Fruit fly (Drosophila melanogaster) whole organism, pupa: ENCODE results near the gene nac.

Experiments used
- CG10348 ChIP-seq: fragments of 200-800 bp; sonication (Bioruptor generic); IDR thresholded peaks from 2 replicates; pipeline ENCODE4 v1.3.6; 2022; ENCODE audit warnings: missing biosample characterization, missing genetic modification characterization
- CG12605 ChIP-seq: fragments of 200-800 bp; sonication (Bioruptor generic); IDR thresholded peaks from 2 replicates; pipeline ENCODE4 v1.3.6; 2022; ENCODE audit warnings: missing biosample characterization, missing genetic modification characterization
- CG13204 ChIP-seq: fragments of 200-800 bp; sonication (Bioruptor generic); optimal IDR thresholded peaks from 2 replicates; lab custom pipeline; 2018; ENCODE audit warnings: missing biosample characterization, mild to moderate bottlenecking, missing genetic modification characterization, moderate library complexity
- CG14655 ChIP-seq: fragments of 200-800 bp; sonication (Bioruptor generic); optimal IDR thresholded peaks from 3 replicates; lab custom pipeline; 2017; ENCODE audit warnings: mild to moderate bottlenecking, missing biosample characterization, missing genetic modification reagents, missing genetic modification characterization
- CG15710 ChIP-seq: fragments of 200-800 bp; sonication (Bioruptor generic); optimal IDR thresholded peaks from 2 replicates; lab custom pipeline; 2018; ENCODE audit warnings: missing biosample characterization, mild to moderate bottlenecking, missing genetic modification characterization, moderate library complexity
- CG17806 ChIP-seq: fragments of 200-800 bp; sonication (Bioruptor generic); optimal IDR thresholded peaks from 2 replicates; lab custom pipeline; 2018; ENCODE audit warnings: missing biosample characterization, mild to moderate bottlenecking, missing genetic modification characterization, moderate library complexity
- CG32121 ChIP-seq: fragments of 200-800 bp; sonication (Bioruptor generic); IDR thresholded peaks from 2 replicates; pipeline ENCODE4 v1.3.6; 2022; ENCODE audit warnings: missing biosample characterization, missing genetic modification characterization
- CG34367 ChIP-seq: fragments of 200-800 bp; sonication (Bioruptor generic); optimal IDR thresholded peaks from 2 replicates; lab custom pipeline; 2018; ENCODE audit warnings: missing biosample characterization, mild to moderate bottlenecking, missing genetic modification characterization
- CG4496 ChIP-seq: fragments of 200-800 bp; sonication (Bioruptor generic); IDR thresholded peaks from 3 replicates; pipeline ENCODE4 v1.3.6; 2022; ENCODE audit warnings: missing biosample characterization, missing genetic modification characterization
- CG8159 ChIP-seq: fragments of 200-800 bp; sonication (Bioruptor generic); optimal IDR thresholded peaks from 3 replicates; lab custom pipeline; 2018; ENCODE audit warnings: missing biosample characterization, mild to moderate bottlenecking, missing genetic modification characterization, moderate library complexity
- CG8301 ChIP-seq: fragments of 200-800 bp; sonication (Bioruptor generic); optimal IDR thresholded peaks from 2 replicates; lab custom pipeline; 2018; ENCODE audit warnings: missing biosample characterization, mild to moderate bottlenecking, missing genetic modification characterization
- CG9948 ChIP-seq: fragments of 200-800 bp; sonication (Bioruptor generic); optimal IDR thresholded peaks from 2 replicates; lab custom pipeline; 2018; ENCODE audit warnings: missing biosample characterization, mild to moderate bottlenecking, missing genetic modification characterization, moderate library complexity
- D1 ChIP-seq: fragments of 200-800 bp; sonication (Bioruptor generic); optimal IDR thresholded peaks from 2 replicates; lab custom pipeline; 2018; ENCODE audit warnings: missing biosample characterization, mild to moderate bottlenecking, missing genetic modification characterization, moderate library complexity
- EcR ChIP-seq: fragments of 200-800 bp; sonication (Bioruptor generic); optimal IDR thresholded peaks from 3 replicates; lab custom pipeline; 2019; ENCODE audit warnings: missing biosample characterization, missing genetic modification characterization, mild to moderate bottlenecking, moderate library complexity, missing genetic modification reagents
- Ets98B ChIP-seq: fragments of 200-800 bp; sonication (Bioruptor generic); IDR thresholded peaks from 2 replicates; pipeline ENCODE4 v1.3.6; 2022; ENCODE audit warnings: missing biosample characterization, missing genetic modification characterization
- Pif1A ChIP-seq: fragments of 200-800 bp; sonication (Bioruptor generic); optimal IDR thresholded peaks from 3 replicates; lab custom pipeline; 2016; ENCODE audit warnings: missing biosample characterization, missing genetic modification characterization
- Pif1B ChIP-seq: fragments of 200-800 bp; sonication (Bioruptor generic); optimal IDR thresholded peaks from 3 replicates; lab custom pipeline; 2016; ENCODE audit warnings: missing biosample characterization, missing genetic modification characterization
- Snoo ChIP-seq: fragments of 200-800 bp; sonication (Bioruptor generic); optimal IDR thresholded peaks from 3 replicates; lab custom pipeline; 2017; ENCODE audit warnings: missing biosample characterization, mild to moderate bottlenecking, missing genetic modification characterization, inconsistent platforms
- fd96Ca ChIP-seq: fragments of 200-800 bp; sonication (Bioruptor generic); IDR thresholded peaks from 3 replicates; pipeline ENCODE4 v1.3.6; 2022; ENCODE audit warnings: missing biosample characterization, missing genetic modification characterization
- gl ChIP-seq: fragments of 200-800 bp; sonication (Bioruptor generic); optimal IDR thresholded peaks from 2 replicates; lab custom pipeline; 2018; ENCODE audit warnings: missing biosample characterization, mild to moderate bottlenecking, missing genetic modification characterization
- rn ChIP-seq: fragments of 200-800 bp; sonication (Bioruptor generic); IDR thresholded peaks from 2 replicates; pipeline ENCODE4 v1.3.6; 2022; ENCODE audit warnings: missing biosample characterization, missing genetic modification characterization

nac gene

DNA sequence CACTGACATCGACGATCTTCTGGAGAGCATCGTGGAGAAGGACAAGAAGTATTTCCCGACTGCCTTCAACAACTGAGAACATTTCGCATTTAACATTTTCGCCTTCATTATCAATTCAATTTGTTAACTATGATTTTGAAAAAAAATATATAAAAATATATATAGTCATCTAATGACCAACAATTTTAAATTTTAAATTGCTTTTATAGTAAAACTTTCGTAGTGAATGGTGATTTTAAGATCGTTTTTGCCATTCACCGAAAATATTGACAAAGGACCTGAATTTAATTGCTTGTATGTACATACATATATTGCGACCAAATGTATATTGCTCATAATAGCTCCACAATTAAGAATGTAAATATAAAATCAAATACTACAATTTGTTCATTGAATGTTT is 43.5 kb upstream of the nac start, which contains the start of gene CG7352:
TSS of gene CG7352 (plus strand) at position 301 of the 400 bp plus-strand sequence.
- no peak for TF ChIP-seq CG8159
- no peak for TF ChIP-seq Ets98B
- TF ChIP-seq CG34367 (tag; lab: Kevin White, UChicago), result no peak
- no peak for TF ChIP-seq gl (tag; lab: Kevin White, UChicago)
- no peak for TF ChIP-seq CG9948 (tag; lab: Kevin White, UChicago)
- TF ChIP-seq EcR (GFP tag; lab: Kevin White, UChicago), result no peak
- TF ChIP-seq CG8301 (tag; lab: Kevin White, UChicago), result no peak
- TF ChIP-seq CG15710 (tag; lab: Kevin White, UChicago), result no peak
- TF ChIP-seq CG14655, result no peak
- no peak for TF ChIP-seq CG10348 (GFP tag; lab: Robert Waterston, UW)
- no peak for TF ChIP-seq fd96Ca
- no peak for TF ChIP-seq CG4496
- no peak for TF ChIP-seq rn (GFP tag; lab: Robert Waterston, UW)
- no peak for TF ChIP-seq Pif1A (GFP tag; lab: Kevin White, UChicago)
- no peak for TF ChIP-seq CG32121 (GFP tag; lab: Robert Waterston, UW)
- TF ChIP-seq Pif1B (GFP tag; lab: Kevin White, UChicago), result no peak
- no peak for TF ChIP-seq CG17806 (tag; lab: Kevin White, UChicago)
- TF ChIP-seq Snoo (tag; lab: Kevin White, UChicago), result no peak
- TF ChIP-seq CG13204 (GFP tag; lab: Kevin White, UChicago), result no peak
- no peak for TF ChIP-seq CG12605

DNA sequence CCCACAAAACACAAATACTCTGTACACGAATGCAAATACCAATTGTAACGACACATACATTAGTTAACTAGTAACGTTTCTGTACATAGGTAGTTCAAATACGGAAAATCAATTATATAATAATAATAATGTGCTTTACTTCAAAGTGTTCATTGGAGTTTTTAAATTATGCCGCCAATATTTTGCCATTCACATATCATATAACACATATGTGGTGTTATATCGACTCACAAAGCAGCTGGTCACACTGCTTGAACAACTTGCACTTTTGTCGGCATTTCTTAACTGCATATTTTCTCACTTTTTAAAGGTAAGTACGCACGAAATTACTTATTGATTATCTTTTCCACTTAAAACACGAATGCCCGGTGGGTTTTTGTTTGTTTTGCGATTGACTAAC is 40.4 kb upstream of the nac start, which contains the start of gene DppIII:
TSS of gene DppIII (plus strand) at position 227 of the 400 bp plus-strand sequence.
- TF ChIP-seq gl (tag; lab: Kevin White, UChicago), result no peak
- no peak for TF ChIP-seq CG14655
- no peak for TF ChIP-seq CG8159
- no peak for TF ChIP-seq CG15710 (tag; lab: Kevin White, UChicago)
- no peak for TF ChIP-seq CG9948 (tag; lab: Kevin White, UChicago)
- no peak for TF ChIP-seq Pif1B (GFP tag; lab: Kevin White, UChicago)
- TF ChIP-seq CG32121 (GFP tag; lab: Robert Waterston, UW), result no peak
- no peak for TF ChIP-seq CG10348 (GFP tag; lab: Robert Waterston, UW)
- TF ChIP-seq Pif1A (GFP tag; lab: Kevin White, UChicago), result no peak
- TF ChIP-seq D1 (tag; lab: Kevin White, UChicago), result no peak
- TF ChIP-seq CG4496, result no peak

DNA sequence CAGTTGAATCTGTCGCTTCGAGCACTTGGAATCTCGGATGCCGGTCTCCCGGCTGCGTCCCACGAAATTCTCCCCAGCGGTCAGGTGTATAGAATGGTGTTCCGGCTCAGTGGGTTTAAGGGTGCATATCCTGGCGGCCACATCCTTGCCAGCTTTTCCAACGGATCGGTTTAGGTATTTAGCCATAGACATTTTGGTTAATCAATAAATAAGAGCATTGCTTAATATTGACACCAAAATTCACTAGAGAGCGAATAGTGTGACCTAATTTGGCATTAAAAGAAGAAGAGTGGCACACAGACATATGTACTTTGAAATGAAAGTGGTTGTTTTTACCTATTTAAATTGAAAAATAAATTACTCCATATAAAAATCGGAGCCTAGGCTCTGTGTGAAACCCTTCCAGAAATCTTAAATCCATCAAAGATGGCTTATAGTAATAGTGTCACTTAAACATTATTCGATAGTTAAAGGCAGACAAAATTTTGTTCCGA is 39.5 kb upstream of the nac start, which contains the start of the genes PNKP and COX7AL:
TSS of gene PNKP (minus strand) at position 266 of the 494 bp plus-strand sequence.
TSS of gene COX7AL (plus strand) at position 419 of the 494 bp plus-strand sequence.
- no peak for TF ChIP-seq CG13204 (GFP tag; lab: Kevin White, UChicago)
- TF ChIP-seq CG4496, result no peak
- no peak for TF ChIP-seq Pif1A (GFP tag; lab: Kevin White, UChicago)
- no peak for TF ChIP-seq Snoo (tag; lab: Kevin White, UChicago)
- no peak for TF ChIP-seq CG32121 (GFP tag; lab: Robert Waterston, UW)
- TF ChIP-seq EcR (GFP tag; lab: Kevin White, UChicago), result no peak
- TF ChIP-seq rn (GFP tag; lab: Robert Waterston, UW), result no peak
- TF ChIP-seq CG12605, result no peak
- TF ChIP-seq CG10348 (GFP tag; lab: Robert Waterston, UW), result no peak
- no peak for TF ChIP-seq CG15710 (tag; lab: Kevin White, UChicago)
- TF ChIP-seq CG9948 (tag; lab: Kevin White, UChicago), result no peak
- TF ChIP-seq Ets98B, result no peak
- TF ChIP-seq CG34367 (tag; lab: Kevin White, UChicago), result no peak
- TF ChIP-seq CG14655, result no peak
- TF ChIP-seq Pif1B (GFP tag; lab: Kevin White, UChicago), result no peak
- no peak for TF ChIP-seq D1 (tag; lab: Kevin White, UChicago)
- no peak for TF ChIP-seq gl (tag; lab: Kevin White, UChicago)

DNA sequence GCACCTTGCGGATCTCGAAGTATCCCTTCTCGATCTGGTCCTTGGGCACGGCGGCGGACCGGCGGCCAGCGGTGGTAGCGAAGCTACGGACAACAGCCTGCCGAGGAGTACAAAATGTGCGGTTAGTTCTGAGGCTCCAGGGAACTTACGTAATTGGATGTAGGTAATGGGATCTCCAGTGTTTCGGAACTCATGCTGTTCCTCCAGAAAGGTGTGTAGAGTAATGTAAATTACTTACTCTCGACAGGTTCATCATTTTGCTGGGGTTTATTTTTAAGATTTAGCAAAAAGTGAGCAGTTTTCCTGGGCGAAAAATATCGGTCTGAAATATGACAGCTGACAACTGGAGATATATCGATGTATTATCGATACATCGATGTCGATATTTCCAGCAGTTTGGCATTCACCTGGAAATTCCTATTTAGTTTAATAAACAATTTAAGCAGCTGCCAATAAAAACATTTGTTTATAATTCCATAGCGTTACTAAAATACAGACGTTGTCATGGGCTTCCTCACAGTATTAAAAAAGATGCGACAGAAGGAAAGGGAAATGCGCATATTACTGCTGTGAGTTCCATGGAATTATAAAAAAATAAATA is 37.0 kb upstream of the nac start, which contains the start of the genes COX7A and Arl2:
TSS of gene COX7A (minus strand) at position 369 of the 601 bp plus-strand sequence.
TSS of gene Arl2 (plus strand) at position 426 of the 601 bp plus-strand sequence.
- no peak for TF ChIP-seq CG13204 (GFP tag; lab: Kevin White, UChicago)
- TF ChIP-seq CG8159, result no peak
- TF ChIP-seq Pif1B (GFP tag; lab: Kevin White, UChicago), result no peak
- no peak for TF ChIP-seq rn (GFP tag; lab: Robert Waterston, UW)
- TF ChIP-seq CG34367 (tag; lab: Kevin White, UChicago), result no peak
- no peak for TF ChIP-seq Ets98B
- no peak for TF ChIP-seq CG10348 (GFP tag; lab: Robert Waterston, UW)
- no peak for TF ChIP-seq CG4496
- TF ChIP-seq CG8301 (tag; lab: Kevin White, UChicago), result no peak
- TF ChIP-seq CG12605, result no peak
- no peak; the same call in 1 of the 2 replicates for TF ChIP-seq CG32121 (GFP tag; lab: Robert Waterston, UW)
- TF ChIP-seq CG9948 (tag; lab: Kevin White, UChicago), result no peak
- no peak for TF ChIP-seq Pif1A (GFP tag; lab: Kevin White, UChicago)

DNA sequence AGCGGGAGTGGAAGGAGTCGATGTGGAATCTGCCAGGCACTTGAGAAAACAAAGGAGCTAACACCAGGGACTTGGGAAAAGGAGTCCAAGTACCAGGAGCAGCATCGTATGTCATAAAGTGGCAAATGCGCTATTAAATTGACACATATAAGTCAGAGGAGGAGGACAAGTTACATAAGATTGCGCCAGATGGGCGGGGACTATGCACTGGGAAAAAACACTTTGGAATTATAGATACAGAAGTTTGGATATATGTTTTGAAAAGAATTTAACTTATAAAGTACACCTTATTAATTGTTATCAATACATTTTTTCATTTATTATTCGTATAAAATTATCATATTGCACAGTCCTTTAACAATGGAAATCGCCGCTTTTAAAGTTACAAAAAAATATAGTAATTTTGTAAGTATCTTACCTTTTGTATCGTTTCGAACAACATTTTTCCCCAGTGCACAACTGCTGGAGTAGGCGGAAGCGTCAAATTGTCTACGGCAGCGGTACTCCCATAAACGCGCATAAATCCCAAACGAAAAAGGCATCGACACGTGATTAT is 32.3 kb upstream of the nac start:
- TF ChIP-seq CG9948 (tag; lab: Kevin White, UChicago) (no peak), CG14655 (no peak)
